Fruit fly (Drosophila melanogaster) whole organism, embryonic: ENCODE measurements around the gene Ak1.

Source experiments
- Atf6 ChIP-seq: fragments of 200-800 bp; sonication (Bioruptor generic); IDR thresholded peaks from 2 replicates; pipeline ENCODE4 v1.3.6; 2022; ENCODE audit warnings: missing biosample characterization, missing genetic modification characterization
- B-H1 ChIP-seq: fragments of 200-800 bp; sonication (Bioruptor generic); IDR thresholded peaks from 3 replicates; pipeline ENCODE4 v1.3.6; 2022; ENCODE audit warnings: missing biosample characterization, missing genetic modification characterization
- Bdp1 ChIP-seq: fragments of 200-800 bp; sonication (Bioruptor generic); optimal IDR thresholded peaks from 3 replicates; lab custom pipeline; 2016; ENCODE audit warnings: missing biosample characterization, missing genetic modification characterization
- BtbVII ChIP-seq: fragments of 200-800 bp; sonication (Bioruptor generic); optimal IDR thresholded peaks from 3 replicates; lab custom pipeline; 2017; ENCODE audit warnings: missing biosample characterization, mild to moderate bottlenecking, missing genetic modification characterization
- CG11456 ChIP-seq: fragments of 200-800 bp; sonication (Bioruptor generic); IDR thresholded peaks from 3 replicates; pipeline ENCODE4 v1.3.6; 2022; ENCODE audit warnings: missing biosample characterization, missing genetic modification characterization
- CG12659 ChIP-seq: fragments of 200-800 bp; sonication (Bioruptor generic); optimal IDR thresholded peaks from 3 replicates; lab custom pipeline; 2017; ENCODE audit warnings: mild to moderate bottlenecking, missing biosample characterization, missing genetic modification reagents, missing genetic modification characterization
- CG12744 ChIP-seq: fragments of 200-800 bp; sonication (Bioruptor generic); optimal IDR thresholded peaks from 2 replicates; lab custom pipeline; 2016; ENCODE audit warnings: missing biosample characterization, missing genetic modification characterization
- CG12769 ChIP-seq: fragments of 200-800 bp; sonication (Bioruptor generic); optimal IDR thresholded peaks from 2 replicates; lab custom pipeline; 2019; ENCODE audit warnings: missing biosample characterization, mild to moderate bottlenecking, missing genetic modification characterization, moderate library complexity
- CG13424 ChIP-seq: fragments of 200-800 bp; sonication (Bioruptor generic); optimal IDR thresholded peaks from 2 replicates; lab custom pipeline; 2019; ENCODE audit warnings: missing biosample characterization, mild to moderate bottlenecking, missing genetic modification characterization, moderate library complexity
- CG13775 ChIP-seq: fragments of 200-800 bp; sonication (Bioruptor generic); optimal IDR thresholded peaks from 3 replicates; lab custom pipeline; 2017; ENCODE audit warnings: missing biosample characterization, mild to moderate bottlenecking, missing genetic modification characterization
- CG14050 ChIP-seq: fragments of 200-800 bp; sonication (Bioruptor generic); IDR thresholded peaks from 3 replicates; pipeline ENCODE4 v1.3.6; 2022; ENCODE audit warnings: missing biosample characterization, missing genetic modification characterization
- CG15601 ChIP-seq: fragments of 200-800 bp; sonication (Bioruptor generic); optimal IDR thresholded peaks from 3 replicates; lab custom pipeline; 2019; ENCODE audit warnings: missing biosample characterization, mild to moderate bottlenecking, missing genetic modification characterization, moderate library complexity
- CG1647 ChIP-seq: fragments of 200-800 bp; sonication (Bioruptor generic); optimal IDR thresholded peaks from 3 replicates; lab custom pipeline; 2016; ENCODE audit warnings: missing biosample characterization, missing genetic modification characterization
- CG2875 ChIP-seq: fragments of 200-800 bp; sonication (Bioruptor generic); optimal IDR thresholded peaks from 2 replicates; lab custom pipeline; 2017; ENCODE audit warnings: missing biosample characterization, mild to moderate bottlenecking, missing genetic modification characterization, missing genetic modification reagents
- CG30403 ChIP-seq: fragments of 200-800 bp; sonication (Bioruptor generic); optimal IDR thresholded peaks from 3 replicates; lab custom pipeline; 2016; ENCODE audit warnings: missing biosample characterization, missing genetic modification characterization
- CG31365 ChIP-seq: fragments of 200-800 bp; sonication (Bioruptor generic); optimal IDR thresholded peaks from 2 replicates; lab custom pipeline; 2018; ENCODE audit warnings: missing biosample characterization, mild to moderate bottlenecking, missing genetic modification characterization
- CG3281 ChIP-seq: fragments of 200-800 bp; sonication (Bioruptor generic); optimal IDR thresholded peaks from 3 replicates; lab custom pipeline; 2017; ENCODE audit warnings: missing biosample characterization, mild to moderate bottlenecking, missing genetic modification characterization
- CG4617 ChIP-seq: fragments of 200-800 bp; sonication (Bioruptor generic); optimal IDR thresholded peaks from 3 replicates; lab custom pipeline; 2016; ENCODE audit warnings: missing biosample characterization, missing genetic modification characterization, borderline replicate concordance
- CG6689 ChIP-seq: fragments of 200-800 bp; sonication (Bioruptor generic); IDR thresholded peaks from 2 replicates; pipeline ENCODE4 v1.3.6; 2022; ENCODE audit warnings: missing biosample characterization, missing genetic modification characterization
- CG6791 ChIP-seq: fragments of 200-800 bp; sonication (Bioruptor generic); IDR thresholded peaks from 3 replicates; pipeline ENCODE4 v1.3.6; 2022; ENCODE audit warnings: missing biosample characterization, missing genetic modification characterization; ENCODE audit not compliant: partially characterized antibody
- CG6813 ChIP-seq: fragments of 200-800 bp; sonication (Bioruptor generic); optimal IDR thresholded peaks from 2 replicates; lab custom pipeline; 2017; ENCODE audit warnings: missing biosample characterization, missing genetic modification characterization, mild to moderate bottlenecking, moderate library complexity, missing genetic modification reagents
- CG7357 ChIP-seq: fragments of 200-800 bp; sonication (Bioruptor generic); IDR thresholded peaks from 3 replicates; pipeline ENCODE4 v1.3.6; 2022; ENCODE audit warnings: missing biosample characterization, missing genetic modification characterization
- CG7556 ChIP-seq: fragments of 200-800 bp; sonication (Bioruptor generic); optimal IDR thresholded peaks from 2 replicates; lab custom pipeline; 2017; ENCODE audit warnings: missing biosample characterization, mild to moderate bottlenecking, missing genetic modification characterization
- CTCF ChIP-seq: fragments of 200-800 bp; sonication (Bioruptor generic); optimal IDR thresholded peaks from 2 replicates; lab custom pipeline; 2017; ENCODE audit warnings: missing biosample characterization, mild to moderate bottlenecking, missing genetic modification characterization, moderate library complexity
- Chrac-16 ChIP-seq: fragments of 200-800 bp; sonication (Bioruptor generic); optimal IDR thresholded peaks from 3 replicates; lab custom pipeline; 2016; ENCODE audit warnings: missing biosample characterization, missing genetic modification characterization
- Dad ChIP-seq: fragments of 200-800 bp; sonication (Bioruptor generic); optimal IDR thresholded peaks from 3 replicates; lab custom pipeline; 2016; ENCODE audit warnings: missing biosample characterization, missing genetic modification characterization
- Dek ChIP-seq: fragments of 200-800 bp; sonication (Bioruptor generic); optimal IDR thresholded peaks from 3 replicates; lab custom pipeline; 2019; ENCODE audit warnings: missing biosample characterization, mild to moderate bottlenecking, missing genetic modification characterization, moderate library complexity
- Dll ChIP-seq: fragments of 200-800 bp; sonication (Bioruptor generic); IDR thresholded peaks from 4 replicates; pipeline ENCODE4 v1.3.6; 2022; ENCODE audit warnings: missing biosample characterization, missing genetic modification characterization; ENCODE audit not compliant: partially characterized antibody
- Dref ChIP-seq: fragments of 200-800 bp; sonication (Bioruptor generic); IDR thresholded peaks from 2 replicates; pipeline ENCODE4 v1.3.6; 2022; ENCODE audit warnings: missing biosample characterization, missing genetic modification characterization
- Drgx ChIP-seq: fragments of 200-800 bp; sonication (Bioruptor generic); IDR thresholded peaks from 2 replicates; pipeline ENCODE4 v1.3.6; 2022; ENCODE audit warnings: missing biosample characterization, missing genetic modification characterization
- HmgD ChIP-seq: fragments of 200-800 bp; sonication (Bioruptor generic); optimal IDR thresholded peaks from 3 replicates; lab custom pipeline; 2016; ENCODE audit warnings: missing biosample characterization, missing genetic modification characterization
- Oli ChIP-seq: fragments of 200-800 bp; sonication (Bioruptor generic); optimal IDR thresholded peaks from 2 replicates; lab custom pipeline; 2018; ENCODE audit warnings: missing biosample characterization, mild to moderate bottlenecking, missing genetic modification characterization, moderate library complexity
- Ptx1 ChIP-seq: fragments of 200-800 bp; sonication (Bioruptor generic); IDR thresholded peaks from 2 replicates; pipeline ENCODE4 v1.3.6; 2022; ENCODE audit warnings: missing biosample characterization, missing genetic modification characterization
- Xbp1 ChIP-seq: fragments of 200-800 bp; sonication (Bioruptor generic); optimal IDR thresholded peaks from 3 replicates; lab custom pipeline; 2016; ENCODE audit warnings: missing biosample characterization, mild to moderate bottlenecking, missing genetic modification characterization
- al ChIP-seq: fragments of 200-800 bp; sonication (Bioruptor generic); IDR thresholded peaks from 2 replicates; pipeline ENCODE4 v1.3.6; 2022; ENCODE audit warnings: missing biosample characterization, missing genetic modification characterization
- bbx ChIP-seq: fragments of 200-800 bp; sonication (Bioruptor generic); IDR thresholded peaks from 2 replicates; pipeline ENCODE4 v1.3.6; 2022; ENCODE audit warnings: missing biosample characterization, missing genetic modification characterization; ENCODE audit not compliant: partially characterized antibody
- cas ChIP-seq: fragments of 200-800 bp; sonication (Bioruptor generic); IDR thresholded peaks from 2 replicates; pipeline ENCODE4 v1.3.6; 2022; ENCODE audit warnings: missing biosample characterization, missing genetic modification characterization
- caup ChIP-seq: fragments of 200-800 bp; sonication (Bioruptor generic); optimal IDR thresholded peaks from 3 replicates; lab custom pipeline; 2017; ENCODE audit warnings: missing biosample characterization, mild to moderate bottlenecking, missing genetic modification characterization, moderate library complexity; ENCODE audit not compliant: severe bottlenecking
- chm ChIP-seq: fragments of 200-800 bp; sonication (Bioruptor generic); IDR thresholded peaks from 2 replicates; pipeline ENCODE4 v1.3.6; 2022; ENCODE audit warnings: missing biosample characterization, missing genetic modification characterization
- h ChIP-seq: fragments of >200 bp; optimal IDR thresholded peaks from 2 replicates; lab custom pipeline; 2017
- inv ChIP-seq: fragments of 200-800 bp; sonication (Bioruptor generic); IDR thresholded peaks from 2 replicates; pipeline ENCODE4 v1.3.6; 2022; ENCODE audit warnings: missing biosample characterization, missing genetic modification characterization; ENCODE audit not compliant: partially characterized antibody
- klu ChIP-seq: fragments of 200-800 bp; sonication (Bioruptor generic); IDR thresholded peaks from 2 replicates; pipeline ENCODE4 v1.3.6; 2022; ENCODE audit warnings: missing biosample characterization, missing genetic modification characterization
- lab ChIP-seq: fragments of 200-800 bp; sonication (Bioruptor generic); optimal IDR thresholded peaks from 3 replicates; lab custom pipeline; 2017; ENCODE audit warnings: missing biosample characterization, missing genetic modification characterization, mild to moderate bottlenecking, moderate library complexity, missing genetic modification reagents
- pfk ChIP-seq: fragments of 200-800 bp; sonication (Bioruptor generic); optimal IDR thresholded peaks from 2 replicates; lab custom pipeline; 2018; ENCODE audit warnings: missing biosample characterization, mild to moderate bottlenecking, missing genetic modification characterization, moderate library complexity
- row ChIP-seq: fragments of 200-800 bp; sonication (Bioruptor generic); IDR thresholded peaks from 3 replicates; pipeline ENCODE4 v1.3.6; 2022; ENCODE audit warnings: missing biosample characterization, missing genetic modification characterization
- sc ChIP-seq, 3 experiments: fragments of >200 bp in 2 of 3; fragments of 200-800 bp in 1 of 3; sonication (Bioruptor generic) in 1 of 3; optimal IDR thresholded peaks; 2 replicates in 2 of 3; 3 replicates in 1 of 3; lab custom pipeline; 2017; ENCODE audit warnings: mild to moderate bottlenecking in 1 of 3, missing biosample characterization in 1 of 3, missing genetic modification characterization in 1 of 3, missing genetic modification reagents in 1 of 3
- sisA ChIP-seq: fragments of 200-800 bp; sonication (Bioruptor generic); IDR thresholded peaks from 2 replicates; pipeline ENCODE4 v1.3.6; 2022; ENCODE audit warnings: missing biosample characterization, missing genetic modification characterization
- ttk ChIP-seq: fragments of 200-800 bp; sonication (Bioruptor generic); IDR thresholded peaks from 2 replicates; pipeline ENCODE4 v2.1.2; 2022; ENCODE audit warnings: missing biosample characterization, missing genetic modification characterization
- vvl ChIP-seq: fragments of 200-800 bp; sonication (Bioruptor generic); IDR thresholded peaks from 2 replicates; pipeline ENCODE4 v1.3.6; 2022; ENCODE audit warnings: missing biosample characterization, missing genetic modification characterization
- wek ChIP-seq: fragments of 200-800 bp; sonication (Bioruptor generic); optimal IDR thresholded peaks from 3 replicates; lab custom pipeline; 2018; ENCODE audit warnings: missing biosample characterization, mild to moderate bottlenecking, missing genetic modification characterization, moderate library complexity
- z ChIP-seq: fragments of 200-800 bp; sonication (Bioruptor generic); IDR thresholded peaks from 3 replicates; pipeline ENCODE4 v1.3.6; 2022; ENCODE audit warnings: missing biosample characterization, missing genetic modification characterization
- zfh2 ChIP-seq: fragments of 200-800 bp; sonication (Bioruptor generic); optimal IDR thresholded peaks from 2 replicates; lab custom pipeline; 2016; ENCODE audit warnings: missing biosample characterization, missing genetic modification characterization

Gene Ak1

dm6 chr3L:12163082-12163481, 40.8 kb downstream of the Ak1 start (continued):
- TF ChIP-seq CG13424 (tag; lab: Kevin White, UChicago) (no peak), Dek (no peak), Chrac-16 (GFP tag; lab: Kevin White, UChicago) (no peak), sisA (GFP tag; lab: Robert Waterston, UW) (no peak), z (0 out of 3 replicates have a peak, but pooled peaks have one; percentile 33), cas (no peak), CG4617 (no peak), ttk (GFP tag; lab: Robert Waterston, UW) (no peak), wek (no peak), sc (optimal IDR thresholded peaks at IDR 0.05; lab: Kevin White, UChicago) (no peak), sc (GFP tag; optimal IDR thresholded peaks at IDR 0.05; lab: Kevin White, UChicago) (no peak), CG6813 (GFP tag; lab: Kevin White, UChicago) (no peak), Ptx1 (GFP tag; lab: Robert Waterston, UW) (peak; percentile 36; the same call in 1 of the 2 replicates), pfk (GFP tag; lab: Kevin White, UChicago) (no peak), BtbVII (no peak), Atf6 (GFP tag; lab: Robert Waterston, UW) (no peak), CG2875 (GFP tag; lab: Kevin White, UChicago) (no peak), CG13775 (no peak), al (GFP tag; lab: Robert Waterston, UW) (no peak), CG7357 (GFP tag; lab: Robert Waterston, UW) (no peak), CG7556 (GFP tag; lab: Kevin White, UChicago) (peak; percentile 31), CG31365 (tag; lab: Kevin White, UChicago) (no peak), CG30403 (GFP tag; lab: Kevin White, UChicago) (peak; percentile 11), Dref (GFP tag; lab: Robert Waterston, UW) (no peak), Drgx (GFP tag; lab: Robert Waterston, UW) (peak; percentile 18), CG15601 (tag; lab: Kevin White, UChicago) (no peak), CG1647 (GFP tag; lab: Kevin White, UChicago) (no peak), CG12744 (GFP tag; lab: Kevin White, UChicago) (no peak), B-H1 (no peak), CG6689 (GFP tag; lab: Robert Waterston, UW) (no peak), lab (GFP tag; lab: Kevin White, UChicago) (no peak), klu (GFP tag; lab: Robert Waterston, UW) (no peak), CG11456 (no peak), CTCF (GFP tag; lab: Kevin White, UChicago) (no peak), CG6791 (GFP tag; lab: Robert Waterston, UW) (no peak), Bdp1 (GFP tag; lab: Kevin White, UChicago) (no peak), row (peak; percentile 13; the same call in 1 of the 3 replicates), vvl (no peak), CG3281 (GFP tag; lab: Kevin White, UChicago) (no peak), Dad (GFP tag; lab: Kevin White, UChicago) (no peak), HmgD (GFP tag; lab: Kevin White, UChicago) (no peak), CG12769 (no peak), caup (GFP tag; lab: Kevin White, UChicago) (no peak), bbx (GFP tag; lab: Robert Waterston, UW) (no peak), zfh2 (GFP tag; lab: Kevin White, UChicago) (no peak), chm (GFP tag; lab: Robert Waterston, UW) (no peak), CG12659 (GFP tag; lab: Kevin White, UChicago) (no peak), Xbp1 (GFP tag; lab: Kevin White, UChicago) (no peak), inv (no peak), h (lab: Kevin White, UChicago) (no peak), Oli (no peak), Dll (GFP tag; lab: Robert Waterston, UW) (no peak), CG14050 (GFP tag; lab: Robert Waterston, UW) (peak; percentile 13; the same call in 1 of the 3 replicates)
